Fruit fly (Drosophila melanogaster) whole organism, embryonic: Measurements from ENCODE around the gene Gcn5.
A peak's percentile ranks its signal among the peaks of the same experiment; 100 is the strongest.

Experiments used
- Abd-B ChIP-seq: fragments of 200-800 bp; sonication (Bioruptor generic); optimal IDR thresholded peaks from 2 replicates; lab custom pipeline; 2018; ENCODE audit warnings: missing biosample characterization, mild to moderate bottlenecking, missing genetic modification characterization, moderate library complexity
- Antp ChIP-seq: fragments of 200-800 bp; sonication (Bioruptor generic); optimal IDR thresholded peaks from 3 replicates; lab custom pipeline; 2016; ENCODE audit warnings: missing biosample characterization, missing genetic modification characterization
- BtbVII ChIP-seq: fragments of 200-800 bp; sonication (Bioruptor generic); optimal IDR thresholded peaks from 3 replicates; lab custom pipeline; 2017; ENCODE audit warnings: missing biosample characterization, mild to moderate bottlenecking, missing genetic modification characterization
- CG10366 ChIP-seq: fragments of 200-800 bp; sonication (Bioruptor generic); IDR thresholded peaks from 2 replicates; pipeline ENCODE4 v1.3.6; 2022; ENCODE audit warnings: missing biosample characterization, missing genetic modification characterization
- CG10431 ChIP-seq: fragments of 200-800 bp; sonication (Bioruptor generic); optimal IDR thresholded peaks from 3 replicates; lab custom pipeline; 2018; ENCODE audit warnings: missing biosample characterization, mild to moderate bottlenecking, missing genetic modification characterization
- CG12236 ChIP-seq: fragments of 200-800 bp; sonication (Bioruptor generic); optimal IDR thresholded peaks from 2 replicates; lab custom pipeline; 2016; ENCODE audit warnings: missing biosample characterization, missing genetic modification characterization
- CG12299 ChIP-seq: fragments of 200-800 bp; sonication (Bioruptor generic); optimal IDR thresholded peaks from 2 replicates; lab custom pipeline; 2018; ENCODE audit warnings: missing biosample characterization, mild to moderate bottlenecking, missing genetic modification characterization
- CG13624 ChIP-seq: fragments of 200-800 bp; sonication (Bioruptor generic); optimal IDR thresholded peaks from 2 replicates; lab custom pipeline; 2016; ENCODE audit warnings: missing biosample characterization, missing genetic modification characterization
- CG14014 ChIP-seq: fragments of 200-800 bp; sonication (Bioruptor generic); IDR thresholded peaks from 2 replicates; pipeline ENCODE4 v1.3.6; 2022; ENCODE audit warnings: missing biosample characterization, missing genetic modification characterization
- CG1529 ChIP-seq: fragments of 200-800 bp; sonication (Bioruptor generic); optimal IDR thresholded peaks from 3 replicates; lab custom pipeline; 2018; ENCODE audit warnings: missing biosample characterization, missing genetic modification characterization
- CG31224 ChIP-seq: fragments of 200-800 bp; sonication (Bioruptor generic); IDR thresholded peaks from 2 replicates; pipeline ENCODE4 v1.3.6; 2022; ENCODE audit warnings: missing biosample characterization, missing genetic modification characterization
- CG4282 ChIP-seq: fragments of 200-800 bp; sonication (Bioruptor generic); optimal IDR thresholded peaks from 2 replicates; lab custom pipeline; 2016; ENCODE audit warnings: missing biosample characterization, missing genetic modification characterization
- CG4328 ChIP-seq: fragments of 200-800 bp; sonication (Bioruptor generic); optimal IDR thresholded peaks from 3 replicates; lab custom pipeline; 2017; ENCODE audit warnings: missing biosample characterization, missing genetic modification reagents, missing genetic modification characterization
- CG4707 ChIP-seq: fragments of 200-800 bp; sonication (Bioruptor generic); optimal IDR thresholded peaks from 2 replicates; lab custom pipeline; 2018; ENCODE audit warnings: missing biosample characterization, mild to moderate bottlenecking, missing genetic modification characterization, moderate library complexity
- CG4820 ChIP-seq: fragments of 200-800 bp; sonication (Bioruptor generic); optimal IDR thresholded peaks from 3 replicates; lab custom pipeline; 2016; ENCODE audit warnings: missing biosample characterization, missing genetic modification characterization
- CG6254 ChIP-seq: fragments of 200-800 bp; sonication (Bioruptor generic); optimal IDR thresholded peaks from 3 replicates; lab custom pipeline; 2017; ENCODE audit warnings: mild to moderate bottlenecking, missing biosample characterization, missing genetic modification reagents, missing genetic modification characterization
- CG7928 ChIP-seq: fragments of 200-800 bp; sonication (Bioruptor generic); optimal IDR thresholded peaks from 2 replicates; lab custom pipeline; 2017; ENCODE audit warnings: missing biosample characterization, mild to moderate bottlenecking, missing genetic modification characterization
- CG7987 ChIP-seq: fragments of 200-800 bp; sonication (Bioruptor generic); optimal IDR thresholded peaks from 2 replicates; lab custom pipeline; 2018; ENCODE audit warnings: missing biosample characterization, mild to moderate bottlenecking, missing genetic modification characterization, moderate library complexity
- CG8924 ChIP-seq: fragments of 200-800 bp; optimal IDR thresholded peaks from 3 replicates; lab custom pipeline; 2019; ENCODE audit warnings: missing biosample characterization, mild to moderate bottlenecking, missing genetic modification characterization, moderate library complexity
- Dp ChIP-seq: fragments of 200-800 bp; sonication (Bioruptor generic); optimal IDR thresholded peaks from 2 replicates; lab custom pipeline; 2018; ENCODE audit warnings: missing biosample characterization, mild to moderate bottlenecking, missing genetic modification characterization, moderate library complexity
- Ets65A ChIP-seq: fragments of 200-800 bp; sonication (Bioruptor generic); peaks from one replicate; lab custom pipeline; 2016; ENCODE audit warnings: missing biosample characterization, missing genetic modification characterization
- GATAe ChIP-seq: fragments of 200-800 bp; sonication (Bioruptor generic); conservative IDR thresholded peaks from 2 replicates; pipeline ENCODE4 v1.3.6; 2022; ENCODE audit warnings: missing biosample characterization, missing genetic modification characterization
- HLHmδ ChIP-seq: fragments of 200-800 bp; sonication (Bioruptor generic); optimal IDR thresholded peaks from 2 replicates; lab custom pipeline; 2018; ENCODE audit warnings: missing biosample characterization, mild to moderate bottlenecking, missing genetic modification characterization, moderate library complexity
- Hmr ChIP-seq: fragments of 200-800 bp; sonication (Bioruptor generic); optimal IDR thresholded peaks from 3 replicates; lab custom pipeline; 2017; ENCODE audit warnings: mild to moderate bottlenecking, missing biosample characterization, missing genetic modification reagents, missing genetic modification characterization
- Max ChIP-seq: fragments of 200-800 bp; sonication (Bioruptor generic); optimal IDR thresholded peaks from 2 replicates; lab custom pipeline; 2016; ENCODE audit warnings: missing biosample characterization, mild to moderate bottlenecking, missing genetic modification characterization
- Nf-YC ChIP-seq: fragments of 200-800 bp; optimal IDR thresholded peaks from 3 replicates; lab custom pipeline; 2019; ENCODE audit warnings: missing biosample characterization, mild to moderate bottlenecking, missing genetic modification characterization, moderate library complexity
- NfI ChIP-seq: fragments of 200-800 bp; sonication (Bioruptor generic); optimal IDR thresholded peaks from 3 replicates; lab custom pipeline; 2018; ENCODE audit warnings: missing biosample characterization, mild to moderate bottlenecking, missing genetic modification characterization, moderate library complexity
- Sin3A ChIP-seq: fragments of >200 bp; optimal IDR thresholded peaks from 2 replicates; lab custom pipeline; 2018
- Usf ChIP-seq: fragments of 200-800 bp; sonication (Bioruptor generic); optimal IDR thresholded peaks from 2 replicates; lab custom pipeline; 2017; ENCODE audit warnings: missing genotype, missing biosample characterization, missing genetic modification characterization
- ash1 ChIP-seq: fragments of 200-800 bp; sonication (Bioruptor generic); optimal IDR thresholded peaks from 2 replicates; lab custom pipeline; 2018; ENCODE audit warnings: missing biosample characterization, mild to moderate bottlenecking, missing genetic modification characterization
- az2 ChIP-seq: fragments of 200-800 bp; sonication (Bioruptor generic); optimal IDR thresholded peaks from 3 replicates; lab custom pipeline; 2016; ENCODE audit warnings: missing biosample characterization, missing genetic modification characterization
- bigmax ChIP-seq: fragments of 200-800 bp; sonication (Bioruptor generic); optimal IDR thresholded peaks from 2 replicates; lab custom pipeline; 2018; ENCODE audit warnings: missing biosample characterization, mild to moderate bottlenecking, missing genetic modification characterization
- btn ChIP-seq: fragments of 200-800 bp; sonication (Bioruptor generic); optimal IDR thresholded peaks from 2 replicates; lab custom pipeline; 2016; ENCODE audit warnings: missing biosample characterization, missing genetic modification characterization
- cas ChIP-seq: fragments of 200-800 bp; sonication (Bioruptor generic); IDR thresholded peaks from 2 replicates; pipeline ENCODE4 v1.3.6; 2022; ENCODE audit warnings: missing biosample characterization, missing genetic modification characterization
- chif ChIP-seq, 2 experiments: fragments of 200-800 bp; sonication (Bioruptor generic); optimal IDR thresholded peaks; 3 replicates each; lab custom pipeline; 2016; ENCODE audit warnings: missing biosample characterization in 2 of 2, missing genetic modification characterization in 2 of 2
- danr ChIP-seq: fragments of 200-800 bp; sonication (Bioruptor generic); IDR thresholded peaks from 2 replicates; pipeline ENCODE4 v1.3.6; 2022; ENCODE audit warnings: missing biosample characterization, missing genetic modification characterization
- dm ChIP-seq: fragments of 200-800 bp; sonication (Bioruptor generic); optimal IDR thresholded peaks from 3 replicates; lab custom pipeline; 2016; ENCODE audit warnings: missing biosample characterization, missing genetic modification characterization
- fu2 ChIP-seq: fragments of 200-800 bp; sonication (Bioruptor generic); optimal IDR thresholded peaks from 2 replicates; lab custom pipeline; 2016; ENCODE audit warnings: missing biosample characterization, missing genetic modification characterization
- hbn ChIP-seq: fragments of 200-800 bp; sonication (Bioruptor generic); IDR thresholded peaks from 2 replicates; pipeline ENCODE4 v1.3.6; 2022; ENCODE audit warnings: missing biosample characterization, missing genetic modification characterization; ENCODE audit not compliant: partially characterized antibody
- kah ChIP-seq: fragments of 200-800 bp; sonication (Bioruptor generic); optimal IDR thresholded peaks from 2 replicates; lab custom pipeline; 2018; ENCODE audit warnings: missing biosample characterization, mild to moderate bottlenecking, missing genetic modification characterization
- mam ChIP-seq: fragments of 200-800 bp; sonication (Bioruptor generic); optimal IDR thresholded peaks from 3 replicates; lab custom pipeline; 2016; ENCODE audit warnings: missing biosample characterization, missing genetic modification characterization
- p53 ChIP-seq: fragments of 200-800 bp; sonication (Bioruptor generic); optimal IDR thresholded peaks from 2 replicates; lab custom pipeline; 2016; ENCODE audit warnings: missing biosample characterization, missing genetic modification characterization
- pb ChIP-seq: fragments of 200-800 bp; sonication (Bioruptor generic); optimal IDR thresholded peaks from 3 replicates; lab custom pipeline; 2016; ENCODE audit warnings: missing biosample characterization, missing genetic modification characterization
- pros ChIP-seq: fragments of 200-800 bp; sonication (Bioruptor generic); optimal IDR thresholded peaks from 3 replicates; lab custom pipeline; 2019; ENCODE audit warnings: missing biosample characterization, mild to moderate bottlenecking, missing genetic modification characterization, moderate library complexity
- schlank ChIP-seq: fragments of 200-800 bp; sonication (Bioruptor generic); optimal IDR thresholded peaks from 2 replicates; lab custom pipeline; 2018; ENCODE audit warnings: missing biosample characterization, mild to moderate bottlenecking, missing genetic modification characterization
- sd ChIP-seq: fragments of 200-800 bp; sonication (Bioruptor generic); optimal IDR thresholded peaks from 3 replicates; lab custom pipeline; 2018; ENCODE audit warnings: missing biosample characterization, mild to moderate bottlenecking, missing genetic modification characterization, moderate library complexity
- sug ChIP-seq: fragments of 200-800 bp; optimal IDR thresholded peaks from 2 replicates; lab custom pipeline; 2019; ENCODE audit warnings: missing biosample characterization, mild to moderate bottlenecking, missing genetic modification characterization, moderate library complexity
- tap ChIP-seq: fragments of 200-800 bp; optimal IDR thresholded peaks from 3 replicates; lab custom pipeline; 2019; ENCODE audit warnings: missing biosample characterization, mild to moderate bottlenecking, missing genetic modification characterization, moderate library complexity
- vfl ChIP-seq: fragments of 200-800 bp; sonication (Bioruptor generic); optimal IDR thresholded peaks from 2 replicates; lab custom pipeline; 2016; ENCODE audit warnings: missing biosample characterization, missing genetic modification characterization
- z ChIP-seq: fragments of 200-800 bp; sonication (Bioruptor generic); IDR thresholded peaks from 3 replicates; pipeline ENCODE4 v1.3.6; 2022; ENCODE audit warnings: missing biosample characterization, missing genetic modification characterization
- zen ChIP-seq: fragments of 200-800 bp; sonication (Bioruptor generic); optimal IDR thresholded peaks from 3 replicates; lab custom pipeline; 2018; ENCODE audit warnings: missing biosample characterization, mild to moderate bottlenecking, missing genetic modification characterization, moderate library complexity

The Gcn5 gene

DNA sequence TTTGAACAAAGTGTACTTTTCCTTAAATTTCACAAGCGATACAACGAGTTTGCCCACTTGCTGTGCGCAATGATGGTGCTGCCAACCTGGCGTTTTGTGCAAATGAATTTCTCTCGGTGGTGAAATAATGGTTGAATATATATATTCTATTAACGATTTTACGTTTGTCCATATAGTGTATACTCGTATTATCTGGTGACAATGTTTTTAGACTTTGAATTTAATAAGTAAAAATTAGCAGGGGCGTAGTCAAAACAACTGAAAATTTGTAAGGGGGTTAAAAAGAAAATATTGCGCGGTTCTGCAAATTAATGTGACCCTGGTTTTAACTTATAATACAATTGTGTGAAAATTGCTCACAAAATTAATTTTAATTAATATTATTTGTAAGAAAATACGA is at the start of gene Gcn5, which contains the start of gene ver (continued):
- peak; percentile 62 for TF ChIP-seq CG10431 (GFP tag; lab: Kevin White, UChicago)
- peak; percentile 98 for TF ChIP-seq Ets65A (GFP tag; lab: Kevin White, UChicago)
- peak; percentile 92 for TF ChIP-seq mam (GFP tag; lab: Kevin White, UChicago)
- TF ChIP-seq btn (GFP tag; lab: Kevin White, UChicago): peak; percentile 63
- peak; percentile 27 for TF ChIP-seq p53 (GFP tag; lab: Kevin White, UChicago)
- peak; percentile 71 for TF ChIP-seq bigmax (GFP tag; lab: Kevin White, UChicago)
- peak; percentile 71 for TF ChIP-seq kah
- TF ChIP-seq CG10366 (GFP tag; lab: Robert Waterston, UW): peak; percentile 95
- TF ChIP-seq CG8924 (tag; lab: Kevin White, UChicago): peak; percentile 92
- TF ChIP-seq CG31224: peak; percentile 86
- peak; percentile 18 for TF ChIP-seq CG12236
- TF ChIP-seq HLHmδ (GFP tag; lab: Kevin White, UChicago): no peak
- 0 out of 2 replicates have a peak, but pooled peaks have one; percentile 60 for TF ChIP-seq GATAe
- peak; percentile 31 for TF ChIP-seq Sin3A (lab: Kevin White, UChicago)
- peak; percentile 86 for TF ChIP-seq Usf (GFP tag; lab: Kevin White, UChicago)
- peak; percentile 75 for TF ChIP-seq Nf-YC
- TF ChIP-seq CG12299: peak; percentile 88
- TF ChIP-seq danr: peak; percentile 86
- peak; percentile 88 for TF ChIP-seq tap (tag; lab: Kevin White, UChicago)
- TF ChIP-seq CG4328 (GFP tag; lab: Kevin White, UChicago): peak; percentile 74
- peak; percentile 58 for TF ChIP-seq Dp
- peak; percentile 79 for TF ChIP-seq CG7928
- TF ChIP-seq fu2: peak; percentile 77
- peak; percentile 81 for TF ChIP-seq CG7987
- no peak for TF ChIP-seq sd (tag; lab: Kevin White, UChicago)
- TF ChIP-seq CG13624 (GFP tag; lab: Kevin White, UChicago): peak; percentile 85
- TF ChIP-seq chif (GFP tag; optimal IDR thresholded peaks at IDR 0.05; lab: Kevin White, UChicago): peak; percentile 74 to 88
- TF ChIP-seq sug (tag; lab: Kevin White, UChicago): peak; percentile 84
- peak; percentile 65 for TF ChIP-seq CG4707 (GFP tag; lab: Kevin White, UChicago)
- peak; percentile 90 for TF ChIP-seq BtbVII
- peak; percentile 82 for TF ChIP-seq vfl (GFP tag; lab: Kevin White, UChicago)
- TF ChIP-seq NfI (GFP tag; lab: Kevin White, UChicago): peak; percentile 93
- TF ChIP-seq dm (GFP tag; lab: Kevin White, UChicago): peak; percentile 62
- peak; percentile 84 for TF ChIP-seq CG1529 (GFP tag; lab: Kevin White, UChicago)
- TF ChIP-seq CG4282 (GFP tag; lab: Kevin White, UChicago): peak; percentile 10
- TF ChIP-seq Abd-B (GFP tag; lab: Kevin White, UChicago): peak; percentile 90
- TF ChIP-seq CG4820: peak; percentile 86
- TF ChIP-seq z (GFP tag; lab: Robert Waterston, UW): peak; percentile 63; the same call in 1 of the 3 replicates
- peak; percentile 83 for TF ChIP-seq CG6254 (GFP tag; lab: Kevin White, UChicago)
- TF ChIP-seq cas (GFP tag; lab: Robert Waterston, UW): peak; percentile 77
- TF ChIP-seq pros (GFP tag; lab: Kevin White, UChicago): no peak
- TF ChIP-seq pb (GFP tag; lab: Kevin White, UChicago): peak; percentile 30
- peak; percentile 92 for TF ChIP-seq Hmr (GFP tag; lab: Kevin White, UChicago)
- TF ChIP-seq CG14014 (GFP tag; lab: Robert Waterston, UW): peak; percentile 94
- TF ChIP-seq az2 (GFP tag; lab: Kevin White, UChicago): peak; percentile 92
- peak; percentile 90 for TF ChIP-seq Max (GFP tag; lab: Kevin White, UChicago)
- peak; percentile 89 for TF ChIP-seq zen (tag; lab: Kevin White, UChicago)
- no peak for TF ChIP-seq hbn (GFP tag; lab: Robert Waterston, UW)
- peak; percentile 79 for TF ChIP-seq Antp (GFP tag; lab: Kevin White, UChicago)
- no peak for TF ChIP-seq ash1
- TF ChIP-seq schlank: peak; percentile 73
